Fruit fly (Drosophila melanogaster) whole organism, pupa: ENCODE data around the gene svp.

Source experiments
- CG10348 ChIP-seq: fragments of 200-800 bp; sonication (Bioruptor generic); IDR thresholded peaks from 2 replicates; pipeline ENCODE4 v1.3.6; 2022; ENCODE audit warnings: missing biosample characterization, missing genetic modification characterization
- CG12605 ChIP-seq: fragments of 200-800 bp; sonication (Bioruptor generic); IDR thresholded peaks from 2 replicates; pipeline ENCODE4 v1.3.6; 2022; ENCODE audit warnings: missing biosample characterization, missing genetic modification characterization
- CG14655 ChIP-seq: fragments of 200-800 bp; sonication (Bioruptor generic); optimal IDR thresholded peaks from 3 replicates; lab custom pipeline; 2017; ENCODE audit warnings: mild to moderate bottlenecking, missing biosample characterization, missing genetic modification reagents, missing genetic modification characterization
- CG4496 ChIP-seq: fragments of 200-800 bp; sonication (Bioruptor generic); IDR thresholded peaks from 3 replicates; pipeline ENCODE4 v1.3.6; 2022; ENCODE audit warnings: missing biosample characterization, missing genetic modification characterization
- CG8301 ChIP-seq: fragments of 200-800 bp; sonication (Bioruptor generic); optimal IDR thresholded peaks from 2 replicates; lab custom pipeline; 2018; ENCODE audit warnings: missing biosample characterization, mild to moderate bottlenecking, missing genetic modification characterization
- D1 ChIP-seq: fragments of 200-800 bp; sonication (Bioruptor generic); optimal IDR thresholded peaks from 2 replicates; lab custom pipeline; 2018; ENCODE audit warnings: missing biosample characterization, mild to moderate bottlenecking, missing genetic modification characterization, moderate library complexity
- EcR ChIP-seq: fragments of 200-800 bp; sonication (Bioruptor generic); optimal IDR thresholded peaks from 3 replicates; lab custom pipeline; 2019; ENCODE audit warnings: missing biosample characterization, missing genetic modification characterization, mild to moderate bottlenecking, moderate library complexity, missing genetic modification reagents
- Ets98B ChIP-seq: fragments of 200-800 bp; sonication (Bioruptor generic); IDR thresholded peaks from 2 replicates; pipeline ENCODE4 v1.3.6; 2022; ENCODE audit warnings: missing biosample characterization, missing genetic modification characterization
- Pif1A ChIP-seq: fragments of 200-800 bp; sonication (Bioruptor generic); optimal IDR thresholded peaks from 3 replicates; lab custom pipeline; 2016; ENCODE audit warnings: missing biosample characterization, missing genetic modification characterization
- Pif1B ChIP-seq: fragments of 200-800 bp; sonication (Bioruptor generic); optimal IDR thresholded peaks from 3 replicates; lab custom pipeline; 2016; ENCODE audit warnings: missing biosample characterization, missing genetic modification characterization
- Snoo ChIP-seq: fragments of 200-800 bp; sonication (Bioruptor generic); optimal IDR thresholded peaks from 3 replicates; lab custom pipeline; 2017; ENCODE audit warnings: missing biosample characterization, mild to moderate bottlenecking, missing genetic modification characterization, inconsistent platforms
- fd96Ca ChIP-seq: fragments of 200-800 bp; sonication (Bioruptor generic); IDR thresholded peaks from 3 replicates; pipeline ENCODE4 v1.3.6; 2022; ENCODE audit warnings: missing biosample characterization, missing genetic modification characterization
- gl ChIP-seq: fragments of 200-800 bp; sonication (Bioruptor generic); optimal IDR thresholded peaks from 2 replicates; lab custom pipeline; 2018; ENCODE audit warnings: missing biosample characterization, mild to moderate bottlenecking, missing genetic modification characterization

dm6 chr3R:12222093-12222492, 36.4 kb upstream of the svp start, which contains the start of gene Rsbp15:
- TF ChIP-seq CG4496 (no peak; the same call in 2 of the 3 replicates), CG12605 (GFP tag; lab: Robert Waterston, UW) (no peak), Pif1A (GFP tag; lab: Kevin White, UChicago) (no peak), CG10348 (no peak), Ets98B (GFP tag; lab: Robert Waterston, UW) (no peak), gl (tag; lab: Kevin White, UChicago) (no peak), D1 (tag; lab: Kevin White, UChicago) (no peak), EcR (no peak), Pif1B (GFP tag; lab: Kevin White, UChicago) (no peak), CG8301 (no peak), Snoo (no peak), fd96Ca (GFP tag; lab: Robert Waterston, UW) (no peak), CG14655 (GFP tag; lab: Kevin White, UChicago) (no peak)
